Worm (Caenorhabditis elegans) whole organism, L4/young adult: ENCODE measurements around the gene slc-36.3.

Source experiments
- W03F9.2 ChIP-seq: fragments of 150-350 bp; optimal IDR thresholded peaks from 2 replicates; lab custom pipeline; 2014; ENCODE audit warnings: missing biosample characterization, missing genetic modification characterization
- dao-5 ChIP-seq: sonication (generic microtip); optimal IDR thresholded peaks from 2 replicates; lab custom pipeline; 2016; ENCODE audit warnings: missing genotype, missing genetic modification characterization, moderate library complexity, missing compliant biosample characterization
- him-1 ChIP-seq: sonication (generic microtip); optimal IDR thresholded peaks from 2 replicates; lab custom pipeline; 2016; ENCODE audit warnings: missing genotype, missing genetic modification reagents, missing genetic modification characterization, missing compliant biosample characterization

ce11 chrV:20574314-20574713 is 30.3 kb upstream of the slc-36.3 start, which contains the start of gene clec-263:
- TF ChIP-seq him-1 (tag; lab: Kevin White, UChicago) (no peak), W03F9.2 (tag; lab: Kevin White, UChicago) (no peak), dao-5 (tag; lab: Kevin White, UChicago) (no peak)
